Worm (Caenorhabditis elegans) whole organism, late embryonic: ENCODE measurements around the gene fis-2.
A peak's percentile ranks its signal among the peaks of the same experiment; 100 is the strongest.

Experiments
- C08G9.2 ChIP-seq: sonication (generic microtip); optimal IDR thresholded peaks from 2 replicates; lab custom pipeline; 2016; ENCODE audit warnings: mild to moderate bottlenecking, missing genetic modification characterization, moderate library complexity, missing compliant biosample characterization
- C38D4.7 ChIP-seq: fragments of 200-800 bp; sonication (Bioruptor generic); optimal IDR thresholded peaks from 2 replicates; lab custom pipeline; 2018; ENCODE audit warnings: mild to moderate bottlenecking, missing genetic modification characterization, moderate library complexity, missing compliant biosample characterization
- F13H6.1 ChIP-seq: sonication (generic microtip); optimal IDR thresholded peaks from 2 replicates; lab custom pipeline; 2016; ENCODE audit warnings: missing genetic modification characterization, missing compliant biosample characterization
- K02D7.2 ChIP-seq: sonication (generic microtip); optimal IDR thresholded peaks from 2 replicates; lab custom pipeline; 2017; ENCODE audit warnings: mild to moderate bottlenecking, missing genetic modification characterization, missing compliant biosample characterization
- Y22D7AL.16 ChIP-seq: sonication (generic microtip); optimal IDR thresholded peaks from 2 replicates; lab custom pipeline; 2016; ENCODE audit warnings: missing genetic modification characterization, missing compliant biosample characterization
- ceh-14 ChIP-seq: sonication (generic microtip); optimal IDR thresholded peaks from 2 replicates; lab custom pipeline; 2016; ENCODE audit warnings: missing genotype, missing genetic modification characterization, missing compliant biosample characterization
- ceh-18 ChIP-seq: sonication (generic microtip); optimal IDR thresholded peaks from 2 replicates; lab custom pipeline; 2016; ENCODE audit warnings: missing genetic modification characterization, missing compliant biosample characterization
- ceh-19 ChIP-seq: fragments of 200-800 bp; sonication (Bioruptor generic); optimal IDR thresholded peaks from 2 replicates; lab custom pipeline; 2018; ENCODE audit warnings: mild to moderate bottlenecking, missing genetic modification characterization, missing compliant biosample characterization
- ceh-2 ChIP-seq: sonication (generic microtip); optimal IDR thresholded peaks from 2 replicates; lab custom pipeline; 2016; ENCODE audit warnings: missing genotype, missing genetic modification characterization, missing compliant biosample characterization
- ceh-48 ChIP-seq: sonication (generic microtip); optimal IDR thresholded peaks from 2 replicates; lab custom pipeline; 2016; ENCODE audit warnings: missing genetic modification characterization, inconsistent platforms, missing compliant biosample characterization
- ceh-6 ChIP-seq: fragments of 200-800 bp; sonication (Bioruptor generic); optimal IDR thresholded peaks from 2 replicates; lab custom pipeline; 2018; ENCODE audit warnings: mild to moderate bottlenecking, missing genetic modification characterization, missing compliant biosample characterization
- ceh-9 ChIP-seq: sonication (generic microtip); optimal IDR thresholded peaks from 2 replicates; lab custom pipeline; 2016; ENCODE audit warnings: mild to moderate bottlenecking, missing genetic modification characterization, inconsistent platforms, missing compliant biosample characterization
- dmd-4 ChIP-seq: sonication (generic microtip); optimal IDR thresholded peaks from 2 replicates; lab custom pipeline; 2016; ENCODE audit warnings: borderline replicate concordance, missing genetic modification characterization, missing compliant biosample characterization
- dve-1 ChIP-seq: sonication (generic microtip); optimal IDR thresholded peaks from 2 replicates; lab custom pipeline; 2017; ENCODE audit warnings: antibody characterized with exemption, mild to moderate bottlenecking, missing genetic modification characterization, missing compliant biosample characterization
- elt-2 ChIP-seq: sonication (generic microtip); optimal IDR thresholded peaks from 2 replicates; lab custom pipeline; 2016; ENCODE audit warnings: missing genetic modification reagents, missing genetic modification characterization, missing compliant biosample characterization
- elt-4 ChIP-seq: sonication (generic microtip); optimal IDR thresholded peaks from 2 replicates; lab custom pipeline; 2016; ENCODE audit warnings: missing genetic modification characterization, missing compliant biosample characterization
- ets-4 ChIP-seq: sonication (generic microtip); optimal IDR thresholded peaks from 2 replicates; lab custom pipeline; 2016; ENCODE audit warnings: missing genetic modification characterization, missing compliant biosample characterization
- eyg-1 ChIP-seq: sonication (generic microtip); optimal IDR thresholded peaks from 2 replicates; lab custom pipeline; 2016; ENCODE audit warnings: missing genotype, missing genetic modification characterization, missing compliant biosample characterization
- fkh-6 ChIP-seq: sonication (generic microtip); optimal IDR thresholded peaks from 2 replicates; lab custom pipeline; 2016; ENCODE audit warnings: missing genetic modification characterization, missing compliant biosample characterization
- hlh-13 ChIP-seq: fragments of 200-800 bp; sonication (Bioruptor generic); optimal IDR thresholded peaks from 2 replicates; lab custom pipeline; 2018; ENCODE audit warnings: mild to moderate bottlenecking, missing genetic modification characterization, missing compliant biosample characterization
- hlh-15 ChIP-seq: sonication (generic microtip); optimal IDR thresholded peaks from 2 replicates; lab custom pipeline; 2016; ENCODE audit warnings: missing genetic modification characterization, missing compliant biosample characterization
- hlh-8 ChIP-seq: sonication (generic microtip); optimal IDR thresholded peaks from 2 replicates; lab custom pipeline; 2016; ENCODE audit warnings: missing genotype, missing genetic modification characterization, missing compliant biosample characterization
- lim-6 ChIP-seq: sonication (generic microtip); optimal IDR thresholded peaks from 2 replicates; lab custom pipeline; 2016; ENCODE audit warnings: missing genetic modification characterization, missing compliant biosample characterization
- lin-11 ChIP-seq: fragments of 200-800 bp; sonication (Bioruptor generic); optimal IDR thresholded peaks from 2 replicates; lab custom pipeline; 2018; ENCODE audit warnings: mild to moderate bottlenecking, missing genetic modification characterization, missing compliant biosample characterization
- madf-2 ChIP-seq: sonication (generic microtip); optimal IDR thresholded peaks from 2 replicates; lab custom pipeline; 2017; ENCODE audit warnings: missing genetic modification characterization, missing compliant biosample characterization
- odd-2 ChIP-seq: sonication (generic microtip); optimal IDR thresholded peaks from 2 replicates; lab custom pipeline; 2017; ENCODE audit warnings: antibody characterized with exemption, mild to moderate bottlenecking, missing genetic modification characterization, missing compliant biosample characterization
- pag-3 ChIP-seq: sonication (generic microtip); optimal IDR thresholded peaks from 2 replicates; lab custom pipeline; 2016; ENCODE audit warnings: missing compliant biosample characterization, missing genetic modification characterization, borderline replicate concordance
- pha-4 ChIP-seq: fragments of 150-350 bp; optimal IDR thresholded peaks from 2 replicates; lab custom pipeline; 2018; ENCODE audit warnings: missing biosample characterization, missing genetic modification reagents, missing genetic modification characterization
- pqm-1 ChIP-seq: sonication (generic microtip); optimal IDR thresholded peaks from 2 replicates; lab custom pipeline; 2016; ENCODE audit warnings: missing genetic modification characterization, missing compliant biosample characterization
- pros-1 ChIP-seq: fragments of 150-350 bp; optimal IDR thresholded peaks from 2 replicates; lab custom pipeline; 2014; ENCODE audit warnings: missing biosample characterization, missing genetic modification reagents, missing genetic modification characterization
- rnt-1 ChIP-seq: sonication (generic microtip); optimal IDR thresholded peaks from 2 replicates; lab custom pipeline; 2016; ENCODE audit warnings: missing genetic modification characterization, missing compliant biosample characterization
- sox-2 ChIP-seq: fragments of 200-800 bp; sonication (Bioruptor generic); IDR thresholded peaks from 2 replicates; pipeline ENCODE4 v1.3.6; 2022; ENCODE audit warnings: missing genetic modification reagents, missing genetic modification characterization, missing compliant biosample characterization
- syd-9 ChIP-seq: sonication (generic microtip); optimal IDR thresholded peaks from 2 replicates; lab custom pipeline; 2016; ENCODE audit warnings: mild to moderate bottlenecking, missing genetic modification characterization, moderate library complexity, missing compliant biosample characterization
- tbx-7 ChIP-seq: sonication (generic microtip); optimal IDR thresholded peaks from 2 replicates; lab custom pipeline; 2016; ENCODE audit warnings: missing genotype, missing genetic modification characterization, missing compliant biosample characterization
- unc-86 ChIP-seq: sonication (generic microtip); optimal IDR thresholded peaks from 2 replicates; lab custom pipeline; 2016; ENCODE audit warnings: missing genetic modification characterization, missing compliant biosample characterization
- zip-5 ChIP-seq: sonication (generic microtip); optimal IDR thresholded peaks from 2 replicates; lab custom pipeline; 2016; ENCODE audit warnings: missing genetic modification characterization, missing compliant biosample characterization

Gene fis-2

DNA sequence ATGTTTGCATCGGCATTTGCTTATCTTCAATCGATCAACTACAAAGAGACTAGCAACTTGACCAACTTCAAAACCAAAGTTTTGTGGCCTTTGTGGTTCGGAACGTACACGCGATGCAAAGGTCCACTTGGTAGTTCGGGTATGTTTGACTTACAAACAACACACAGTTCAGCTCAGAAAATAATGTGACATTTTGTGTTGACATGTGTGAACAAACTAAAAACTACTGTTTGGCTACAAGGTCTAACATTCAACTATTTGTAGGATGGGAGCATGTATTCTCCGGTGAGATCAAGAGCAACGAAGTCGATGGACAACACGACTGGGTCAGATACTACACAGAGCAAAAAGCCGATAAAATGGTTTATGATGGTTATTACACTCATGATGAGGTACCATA lies 37.9 kb downstream of the fis-2 start:
- TF ChIP-seq ceh-6 (GFP tag; lab: Kevin White, UChicago), result no peak
- TF ChIP-seq dmd-4 (tag; lab: Kevin White, UChicago), result no peak
- no peak for TF ChIP-seq pqm-1 (tag; lab: Kevin White, UChicago)
- TF ChIP-seq ets-4 (tag; lab: Kevin White, UChicago), result no peak
- no peak for TF ChIP-seq pros-1 (tag; lab: Kevin White, UChicago)
- TF ChIP-seq lin-11, result no peak
- TF ChIP-seq, all 69 proteins: peak for 0

DNA sequence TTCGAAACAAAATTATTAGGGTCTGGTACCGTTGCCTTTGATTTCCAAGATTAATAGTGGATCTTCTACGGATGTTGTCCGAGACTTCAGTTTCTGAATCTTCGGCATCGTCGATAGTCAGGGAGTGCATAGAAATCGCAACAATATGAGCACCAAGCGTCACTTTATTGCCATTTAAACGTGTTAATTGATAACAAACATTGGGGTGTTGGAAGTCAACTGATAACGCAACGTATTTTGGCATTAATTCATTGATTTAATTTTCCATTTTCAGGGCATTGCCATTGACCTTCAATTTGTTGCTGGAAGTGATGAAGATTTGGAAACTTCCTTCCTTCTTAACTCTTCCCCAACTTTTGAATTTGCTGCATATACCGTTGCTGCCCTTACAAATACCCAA lies 38.9 kb downstream of the fis-2 start, which contains the start of gene kqt-2:
Gene kqt-2, minus strand, starts transcription at position 244 of the 400 bp plus-strand sequence.
- no peak for TF ChIP-seq C08G9.2 (tag; lab: Kevin White, UChicago)
- peak; percentile 46 for TF ChIP-seq elt-2

DNA sequence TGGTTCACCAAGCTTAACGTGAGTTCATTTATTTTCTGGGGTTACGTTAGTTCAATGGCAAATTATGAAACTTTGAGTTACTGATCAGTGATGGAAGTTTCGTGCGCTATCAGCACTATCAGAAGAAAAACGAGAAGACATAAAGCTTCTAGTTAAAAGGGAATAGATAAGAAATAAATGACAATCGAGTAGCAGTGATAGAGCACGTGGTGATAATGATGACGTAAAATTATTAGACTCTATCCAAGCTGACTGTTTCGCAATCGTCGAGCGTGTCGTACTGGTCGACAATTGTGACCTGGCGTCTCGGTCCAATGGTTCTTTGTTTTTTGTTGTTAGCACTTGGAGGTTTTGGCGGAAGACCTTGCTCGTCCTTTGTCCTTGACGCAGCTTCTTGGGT lies 41.9 kb downstream of the fis-2 start:
- TF ChIP-seq ceh-19 (GFP tag; lab: Kevin White, UChicago) (no peak), elt-2 (peak; percentile 58), F13H6.1 (tag; lab: Kevin White, UChicago) (no peak)

DNA sequence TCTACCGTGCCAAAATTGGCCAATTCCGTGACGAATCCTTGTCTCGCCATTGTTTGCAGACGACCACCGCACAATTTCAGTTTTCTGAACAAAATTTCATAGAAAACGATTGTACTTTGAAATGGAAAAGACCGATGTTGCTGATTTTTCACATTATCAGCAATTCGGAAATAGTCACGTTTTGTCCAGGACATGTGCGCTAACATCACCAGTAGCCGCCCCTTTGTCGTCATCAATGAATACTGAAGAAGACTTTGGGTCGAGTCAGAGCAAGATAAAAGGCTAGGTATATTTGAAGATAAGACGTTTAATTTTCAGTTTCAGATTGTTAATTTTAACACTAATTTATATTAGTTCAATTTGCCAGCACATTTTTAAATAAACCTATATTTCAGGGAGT lies 43.1 kb downstream of the fis-2 start, which contains the start of gene endu-2:
Gene endu-2, plus strand, starts transcription at position 396 of the 400 bp plus-strand sequence.
- TF ChIP-seq dmd-4 (tag; lab: Kevin White, UChicago) (no peak), odd-2 (tag; lab: Kevin White, UChicago) (no peak), rnt-1 (no peak), madf-2 (tag; lab: Kevin White, UChicago) (no peak), lin-11 (no peak), zip-5 (no peak), eyg-1 (tag; lab: Kevin White, UChicago) (no peak), ets-4 (tag; lab: Kevin White, UChicago) (no peak), fkh-6 (tag; lab: Kevin White, UChicago) (no peak), sox-2 (GFP tag; lab: Robert Waterston, UW) (no peak), elt-4 (tag; lab: Kevin White, UChicago) (no peak), hlh-15 (no peak), hlh-8 (tag; lab: Kevin White, UChicago) (no peak), K02D7.2 (tag; lab: Kevin White, UChicago) (no peak), hlh-13 (no peak), lim-6 (tag; lab: Kevin White, UChicago) (no peak)

DNA sequence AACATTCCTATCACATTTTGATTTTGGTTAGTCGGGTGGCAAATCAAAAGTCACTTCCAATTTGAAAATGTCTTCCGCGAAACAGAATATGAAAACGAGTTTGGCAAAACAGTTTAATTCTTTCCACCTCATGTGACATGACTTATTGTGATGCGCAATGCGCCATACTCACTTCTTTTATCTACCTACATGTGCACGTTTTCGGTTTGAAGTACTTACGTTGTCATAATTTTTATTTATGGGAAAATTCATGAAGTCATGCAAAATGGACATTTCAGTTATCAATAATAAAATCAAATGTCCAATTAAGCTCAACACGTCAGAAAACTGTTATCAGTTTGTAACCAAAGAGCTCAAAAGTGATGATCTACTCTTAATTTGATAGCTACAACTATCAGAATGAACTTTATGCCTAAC lies 46.4 kb downstream of the fis-2 start:
- peak; percentile 10 for TF ChIP-seq dve-1 (tag; lab: Kevin White, UChicago)
- TF ChIP-seq Y22D7AL.16 (tag; lab: Kevin White, UChicago), result no peak
- no peak for TF ChIP-seq ceh-48 (tag; lab: Kevin White, UChicago)
- TF ChIP-seq, all 69 proteins: peak for 1

DNA sequence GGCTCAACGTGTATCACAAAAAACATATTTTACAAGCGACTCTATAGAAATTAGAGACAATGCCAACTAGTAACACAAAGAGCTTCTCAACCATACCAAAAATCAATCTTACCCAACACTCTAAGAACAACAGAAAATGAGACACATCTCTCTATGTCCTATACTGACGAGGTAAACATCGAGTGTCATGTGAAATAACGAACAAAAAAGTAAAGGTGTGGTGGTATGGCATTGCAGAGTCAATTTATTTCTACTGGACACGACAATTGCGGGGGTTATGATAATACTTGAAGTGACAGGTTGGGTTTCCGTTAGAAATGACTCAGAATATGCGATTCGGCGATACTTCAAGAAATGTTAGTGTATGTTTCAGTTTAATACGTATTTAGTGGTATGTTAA lies 48.5 kb downstream of the fis-2 start:
- TF ChIP-seq ceh-9 (no peak), syd-9 (tag; lab: Kevin White, UChicago) (no peak), F13H6.1 (tag; lab: Kevin White, UChicago) (no peak), C38D4.7 (GFP tag; lab: Kevin White, UChicago) (no peak), pag-3 (tag; lab: Kevin White, UChicago) (no peak), C08G9.2 (tag; lab: Kevin White, UChicago) (no peak), ceh-14 (tag; lab: Kevin White, UChicago) (no peak), unc-86 (tag; lab: Kevin White, UChicago) (no peak), ceh-2 (tag; lab: Kevin White, UChicago) (no peak), ceh-18 (tag; lab: Kevin White, UChicago) (no peak), ets-4 (tag; lab: Kevin White, UChicago) (no peak), tbx-7 (tag; lab: Kevin White, UChicago) (no peak), odd-2 (tag; lab: Kevin White, UChicago) (no peak), dmd-4 (tag; lab: Kevin White, UChicago) (no peak), lin-11 (no peak), pha-4 (no peak), hlh-13 (no peak), madf-2 (tag; lab: Kevin White, UChicago) (no peak)
